Fruit fly (Drosophila melanogaster): Measurements from ENCODE around the gene GMF.

Gene GMF

DNA sequence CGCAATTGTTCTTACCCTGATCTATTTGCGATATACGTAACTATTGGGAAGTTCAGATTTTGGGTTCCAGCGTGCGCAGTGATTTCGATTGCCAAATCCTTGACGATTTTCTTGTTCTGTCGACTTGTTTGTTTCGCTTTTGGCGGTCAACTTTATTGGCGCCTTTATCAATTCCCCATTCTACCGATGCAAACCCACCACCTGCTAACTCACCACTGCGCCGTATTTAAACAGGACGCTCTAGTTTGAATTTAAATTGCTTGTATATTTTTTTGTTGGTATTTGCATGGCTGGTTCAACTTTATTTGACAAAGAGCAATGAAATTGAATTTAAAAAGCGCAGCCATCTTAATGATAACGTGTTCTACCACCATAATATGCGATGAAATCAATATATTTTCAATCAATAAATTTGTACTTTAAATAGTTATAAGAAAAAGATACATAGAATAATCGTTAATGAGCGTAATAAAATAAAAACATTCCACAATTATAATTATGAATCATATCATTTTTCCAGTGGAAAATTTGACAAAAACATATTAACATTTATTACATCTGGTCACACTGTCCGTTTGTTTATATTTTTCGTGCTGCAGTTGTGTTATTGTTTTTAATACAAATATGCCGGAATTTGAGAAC lies 41.1 kb downstream of the GMF start, which contains the start of the genes twe and CG4935:
twe (minus strand) TSS at position 302 of the 642 bp plus-strand sequence.
CG4935 (plus strand) TSS at position 566 of the 642 bp plus-strand sequence.
- TF ChIP-seq Sox14 (GFP tag; optimal IDR thresholded peaks at IDR 0.05), result peak; percentile 35
- no peak for TF ChIP-seq CG16779 (tag; optimal IDR thresholded peaks at IDR 0.05)
- peak; percentile 42 for TF ChIP-seq OdsH (GFP tag; optimal IDR thresholded peaks at IDR 0.05)
- peak in 1 of 2 experiments; percentile 51 for TF ChIP-seq salr (GFP tag; optimal IDR thresholded peaks at IDR 0.05)
- no peak for TF ChIP-seq CG3032 (tag; optimal IDR thresholded peaks at IDR 0.05)
- no peak for TF ChIP-seq Hr38 (GFP tag; optimal IDR thresholded peaks at IDR 0.05)
- no peak for TF ChIP-seq Hr39 (GFP tag; optimal IDR thresholded peaks at IDR 0.05)
- peak; percentile 61 for TF ChIP-seq achi (GFP tag; optimal IDR thresholded peaks at IDR 0.05)
- TF ChIP-seq Hr4 (GFP tag; optimal IDR thresholded peaks at IDR 0.05), result peak; percentile 71
- no peak for TF ChIP-seq CG11294 (GFP tag; IDR thresholded peaks at IDR 0.05)
- peak; percentile 15 for TF ChIP-seq CG10631 (GFP tag; optimal IDR thresholded peaks at IDR 0.05)
- TF ChIP-seq CG6792 (GFP tag; optimal IDR thresholded peaks at IDR 0.05), result no peak
- no peak for TF ChIP-seq CG32006 (GFP tag; optimal IDR thresholded peaks at IDR 0.05)
- TF ChIP-seq CG15336 (GFP tag; IDR thresholded peaks at IDR 0.05), result no peak
- TF ChIP-seq CG7368 (GFP tag; optimal IDR thresholded peaks at IDR 0.05), result no peak
- no peak for TF ChIP-seq CG8319 (GFP tag; optimal IDR thresholded peaks at IDR 0.05)
- no peak for TF ChIP-seq CG31627 (GFP tag; optimal IDR thresholded peaks at IDR 0.05)
- no peak for TF ChIP-seq Sox15 (GFP tag; optimal IDR thresholded peaks at IDR 0.05)
- no peak for TF ChIP-seq CG9139 (GFP tag; optimal IDR thresholded peaks at IDR 0.05)
- TF ChIP-seq Eip78C (GFP tag), result peak; percentile 55
- peak; percentile 5 for TF ChIP-seq fkh (GFP tag; optimal IDR thresholded peaks at IDR 0.05)
- TF ChIP-seq Met (GFP tag; optimal IDR thresholded peaks at IDR 0.05), result no peak
- no peak for TF ChIP-seq CG6808 (GFP tag; optimal IDR thresholded peaks at IDR 0.05)
- peak; percentile 46 for TF ChIP-seq net (GFP tag; optimal IDR thresholded peaks at IDR 0.05)
- TF ChIP-seq CG34406 (GFP tag; optimal IDR thresholded peaks at IDR 0.05), result no peak
- TF ChIP-seq CG8119 (GFP tag; IDR thresholded peaks at IDR 0.05), result no peak
- no peak for TF ChIP-seq Eip93F (GFP tag; optimal IDR thresholded peaks at IDR 0.05)
- TF ChIP-seq spab (GFP tag; optimal IDR thresholded peaks at IDR 0.05), result no peak

DNA sequence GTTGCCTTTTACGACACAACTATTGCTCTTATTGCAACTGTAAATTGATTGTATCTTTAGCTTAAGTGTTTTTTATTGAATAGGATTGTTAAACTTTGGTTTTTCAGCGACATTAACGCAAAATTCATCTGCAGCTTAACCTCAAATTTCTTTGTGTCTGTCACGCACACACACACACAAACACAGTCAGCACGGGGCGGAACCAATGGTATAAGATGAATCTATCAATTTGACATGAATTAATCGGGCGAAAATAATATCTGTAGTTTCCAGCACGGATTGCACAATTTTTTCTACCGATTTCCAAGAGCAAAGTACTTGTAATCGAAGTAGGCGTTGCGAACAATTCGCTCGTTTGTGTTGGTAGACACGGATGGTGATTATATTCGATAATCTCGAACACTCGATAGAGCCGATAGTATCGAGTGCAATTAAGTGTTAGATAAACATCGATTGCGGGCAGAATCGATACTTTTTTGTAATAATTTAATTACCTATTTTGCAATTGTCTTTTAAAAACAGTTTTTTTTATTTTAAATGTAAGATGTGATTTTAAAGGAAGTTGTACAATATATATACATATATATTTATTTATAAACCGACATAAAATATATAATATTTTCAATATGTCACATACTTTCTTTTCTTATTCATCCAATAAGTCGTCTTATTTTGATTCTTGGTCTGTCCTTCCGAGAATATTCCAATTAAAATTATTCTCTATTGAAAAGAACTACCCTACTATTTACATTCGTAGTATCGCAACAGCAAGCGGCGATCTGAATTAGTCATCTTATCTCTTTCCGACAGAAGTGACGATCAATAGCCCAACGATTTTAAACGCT lies 45.3 kb downstream of the GMF start, which contains the start of the genes PRL-1 and EndoGI:
PRL-1 (minus strand) TSS at position 380 of the 845 bp plus-strand sequence.
EndoGI (plus strand) TSS at position 462 of the 845 bp plus-strand sequence.
- TF ChIP-seq lz (GFP tag; optimal IDR thresholded peaks at IDR 0.05) (peak; percentile 34), CG11294 (GFP tag; IDR thresholded peaks at IDR 0.05) (peak; percentile 68; the same call in 1 of the 2 replicates), CG3032 (tag; optimal IDR thresholded peaks at IDR 0.05) (peak; percentile 79), CG3919 (GFP tag; optimal IDR thresholded peaks at IDR 0.05) (peak; percentile 70), topi (GFP tag; optimal IDR thresholded peaks at IDR 0.05) (peak; percentile 41), achi (GFP tag; optimal IDR thresholded peaks at IDR 0.05) (peak; percentile 72), CG6163 (GFP tag; IDR thresholded peaks at IDR 0.05) (peak; percentile 93), CG7368 (GFP tag; optimal IDR thresholded peaks at IDR 0.05) (peak; percentile 65), CG6854 (GFP tag; optimal IDR thresholded peaks at IDR 0.05) (no peak), Eip93F (GFP tag; optimal IDR thresholded peaks at IDR 0.05) (peak; percentile 58), pdm3 (GFP tag; optimal IDR thresholded peaks at IDR 0.05) (no peak), CG8319 (GFP tag; optimal IDR thresholded peaks at IDR 0.05) (peak; percentile 40), Hr39 (GFP tag; optimal IDR thresholded peaks at IDR 0.05) (no peak), CG8119 (GFP tag; IDR thresholded peaks at IDR 0.05) (peak; percentile 92), net (GFP tag; optimal IDR thresholded peaks at IDR 0.05) (peak; percentile 79), CG6276 (GFP tag; optimal IDR thresholded peaks at IDR 0.05) (no peak), cyc (GFP tag; optimal IDR thresholded peaks at IDR 0.05) (peak; percentile 49), Sox15 (GFP tag; optimal IDR thresholded peaks at IDR 0.05) (peak; percentile 31), Hr38 (GFP tag; optimal IDR thresholded peaks at IDR 0.05) (no peak), Met (GFP tag; optimal IDR thresholded peaks at IDR 0.05) (no peak), vri (GFP tag; optimal IDR thresholded peaks at IDR 0.05) (peak; percentile 24), dac (GFP tag; optimal IDR thresholded peaks at IDR 0.05) (no peak), OdsH (GFP tag; optimal IDR thresholded peaks at IDR 0.05) (peak; percentile 72), svp (GFP tag) (no peak), Ets21C (GFP tag; optimal IDR thresholded peaks at IDR 0.05) (no peak), CG32006 (GFP tag; optimal IDR thresholded peaks at IDR 0.05) (peak; percentile 68), Eip78C (GFP tag) (peak; percentile 85), CG10631 (GFP tag; optimal IDR thresholded peaks at IDR 0.05) (peak; percentile 77), fd85E (GFP tag; optimal IDR thresholded peaks at IDR 0.05) (no peak), CG34406 (GFP tag; optimal IDR thresholded peaks at IDR 0.05) (peak; percentile 86), spab (GFP tag; optimal IDR thresholded peaks at IDR 0.05) (no peak), CG6792 (GFP tag; optimal IDR thresholded peaks at IDR 0.05) (peak; percentile 74), dsx (GFP tag; optimal IDR thresholded peaks at IDR 0.05; ENCODE audit: poor library complexity, severe bottlenecking) (peak; percentile 79), CG8632 (GFP tag; optimal IDR thresholded peaks at IDR 0.05) (peak; percentile 85), salr (GFP tag; optimal IDR thresholded peaks at IDR 0.05) (peak in 1 of 2 experiments; percentile 76), CG15336 (GFP tag; IDR thresholded peaks at IDR 0.05) (peak; percentile 93), CG10669 (GFP tag; optimal IDR thresholded peaks at IDR 0.05) (peak; percentile 61), CG9139 (GFP tag; optimal IDR thresholded peaks at IDR 0.05) (peak; percentile 68)

Measured in whole organism, prepupa.